Worm (Caenorhabditis elegans) whole organism, late embryonic: ENCODE measurements around the gene clec-122.

Experiments
- F13H6.1 ChIP-seq: sonication (generic microtip); optimal IDR thresholded peaks from 2 replicates; lab custom pipeline; 2016; ENCODE audit warnings: missing genetic modification characterization, missing compliant biosample characterization
- K02D7.2 ChIP-seq: sonication (generic microtip); optimal IDR thresholded peaks from 2 replicates; lab custom pipeline; 2017; ENCODE audit warnings: mild to moderate bottlenecking, missing genetic modification characterization, missing compliant biosample characterization
- ama-1 ChIP-seq: fragments of 150-350 bp; optimal IDR thresholded peaks from 2 replicates; lab custom pipeline; 2014
- ceh-2 ChIP-seq: sonication (generic microtip); optimal IDR thresholded peaks from 2 replicates; lab custom pipeline; 2016; ENCODE audit warnings: missing genotype, missing genetic modification characterization, missing compliant biosample characterization
- ceh-34 ChIP-seq: sonication (generic microtip); optimal IDR thresholded peaks from 2 replicates; lab custom pipeline; 2016; ENCODE audit warnings: mild to moderate bottlenecking, missing genetic modification characterization, missing compliant biosample characterization
- ceh-9 ChIP-seq: sonication (generic microtip); optimal IDR thresholded peaks from 2 replicates; lab custom pipeline; 2016; ENCODE audit warnings: mild to moderate bottlenecking, missing genetic modification characterization, inconsistent platforms, missing compliant biosample characterization
- dve-1 ChIP-seq: sonication (generic microtip); optimal IDR thresholded peaks from 2 replicates; lab custom pipeline; 2017; ENCODE audit warnings: antibody characterized with exemption, mild to moderate bottlenecking, missing genetic modification characterization, missing compliant biosample characterization
- ets-4 ChIP-seq: sonication (generic microtip); optimal IDR thresholded peaks from 2 replicates; lab custom pipeline; 2016; ENCODE audit warnings: missing genetic modification characterization, missing compliant biosample characterization
- fax-1 ChIP-seq: sonication (generic microtip); optimal IDR thresholded peaks from 2 replicates; lab custom pipeline; 2016; ENCODE audit warnings: missing genotype, missing genetic modification characterization, missing compliant biosample characterization
- fkh-10 ChIP-seq: fragments of 150-350 bp; optimal IDR thresholded peaks from 2 replicates; lab custom pipeline; 2014; ENCODE audit warnings: missing biosample characterization, missing genetic modification reagents, missing genetic modification characterization
- gmeb-2 ChIP-seq: sonication (generic microtip); optimal IDR thresholded peaks from 2 replicates; lab custom pipeline; 2016; ENCODE audit warnings: missing genetic modification characterization, inconsistent platforms, missing compliant biosample characterization
- lim-6 ChIP-seq: sonication (generic microtip); optimal IDR thresholded peaks from 2 replicates; lab custom pipeline; 2016; ENCODE audit warnings: missing genetic modification characterization, missing compliant biosample characterization
- npax-4 ChIP-seq: sonication (generic microtip); optimal IDR thresholded peaks from 2 replicates; lab custom pipeline; 2016; ENCODE audit warnings: missing genetic modification characterization, missing compliant biosample characterization
- odd-2 ChIP-seq: sonication (generic microtip); optimal IDR thresholded peaks from 2 replicates; lab custom pipeline; 2017; ENCODE audit warnings: antibody characterized with exemption, mild to moderate bottlenecking, missing genetic modification characterization, missing compliant biosample characterization
- pag-3 ChIP-seq: sonication (generic microtip); optimal IDR thresholded peaks from 2 replicates; lab custom pipeline; 2016; ENCODE audit warnings: missing compliant biosample characterization, missing genetic modification characterization, borderline replicate concordance
- pha-4 ChIP-seq: fragments of 150-350 bp; optimal IDR thresholded peaks from 2 replicates; lab custom pipeline; 2018; ENCODE audit warnings: missing biosample characterization, missing genetic modification reagents, missing genetic modification characterization
- sox-2 ChIP-seq: fragments of 200-800 bp; sonication (Bioruptor generic); IDR thresholded peaks from 2 replicates; pipeline ENCODE4 v1.3.6; 2022; ENCODE audit warnings: missing genetic modification reagents, missing genetic modification characterization, missing compliant biosample characterization
- sox-4 ChIP-seq: sonication (generic microtip); optimal IDR thresholded peaks from 2 replicates; lab custom pipeline; 2017; ENCODE audit warnings: mild to moderate bottlenecking, missing genetic modification characterization, inconsistent platforms, missing compliant biosample characterization
- tbx-7 ChIP-seq: sonication (generic microtip); optimal IDR thresholded peaks from 2 replicates; lab custom pipeline; 2016; ENCODE audit warnings: missing genotype, missing genetic modification characterization, missing compliant biosample characterization
- unc-86 ChIP-seq: sonication (generic microtip); optimal IDR thresholded peaks from 2 replicates; lab custom pipeline; 2016; ENCODE audit warnings: missing genetic modification characterization, missing compliant biosample characterization

The clec-122 gene

DNA sequence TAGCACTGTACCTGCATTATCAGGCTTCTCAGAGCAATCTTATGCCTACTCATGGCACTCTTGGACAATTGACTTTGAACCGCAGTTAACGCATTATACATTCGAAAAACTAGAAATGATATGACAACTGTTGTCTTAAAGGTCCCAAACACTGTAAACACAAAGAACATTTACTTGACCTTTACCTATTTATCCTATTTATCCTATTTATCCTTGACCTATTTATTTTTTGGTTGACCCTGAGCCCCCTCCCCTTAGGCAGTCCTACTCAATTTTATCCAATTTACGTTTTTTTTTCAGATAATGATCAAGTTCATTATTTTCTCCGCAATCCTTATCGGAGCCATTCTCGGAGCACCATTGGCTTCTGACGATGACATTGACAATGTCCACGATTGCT lies 45.8 kb downstream of the clec-122 start, which contains the start of the genes T10D4.14 and T10D4.19 (continued):
- TF ChIP-seq fax-1 (tag; lab: Kevin White, UChicago), result no peak
- no peak for TF ChIP-seq unc-86

DNA sequence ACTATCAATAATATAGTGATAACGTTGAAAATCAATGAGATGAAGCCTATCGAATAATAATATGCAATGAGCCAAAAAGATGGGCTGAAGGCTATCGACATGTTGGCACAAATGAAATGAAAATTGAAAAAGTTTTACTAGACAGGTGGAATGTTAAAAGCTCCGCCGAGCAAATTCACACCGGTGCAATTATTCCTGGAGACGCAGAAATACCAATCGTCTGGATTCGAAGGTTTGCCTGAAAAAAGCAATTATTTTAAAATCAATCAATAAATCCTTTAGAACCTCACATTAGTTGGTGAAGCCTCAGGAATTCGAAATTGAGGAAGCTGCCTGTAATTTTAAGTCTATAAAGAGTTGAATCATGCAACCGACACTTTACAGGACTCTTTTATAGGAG lies 48.5 kb downstream of the clec-122 start, which contains the start of gene sri-32:
sri-32 (minus strand) TSS at position 101 of the 400 bp plus-strand sequence.
- TF ChIP-seq ceh-2 (tag; lab: Kevin White, UChicago), result no peak
- TF ChIP-seq F13H6.1 (tag; lab: Kevin White, UChicago), result no peak

DNA sequence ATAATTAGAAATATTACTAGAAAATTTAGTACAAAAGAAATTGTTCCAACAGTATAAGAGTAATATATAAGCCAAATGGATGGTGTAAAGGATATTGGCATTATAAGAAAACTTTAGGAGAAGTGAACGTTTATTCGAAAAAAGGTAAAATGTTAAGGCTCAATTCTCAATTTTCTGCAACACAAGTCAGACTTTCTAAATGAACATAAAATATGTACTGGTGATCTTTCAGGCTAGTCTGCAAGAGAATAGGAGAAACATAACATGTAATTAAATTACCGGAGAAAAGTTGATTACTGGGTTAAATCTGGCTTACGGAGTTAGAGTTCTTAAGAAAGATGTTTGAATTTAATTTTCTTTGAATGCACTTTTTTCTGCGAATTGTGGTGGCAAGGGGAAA lies 50.9 kb downstream of the clec-122 start, which contains the start of gene sri-33:
sri-33 (minus strand) TSS at position 101 of the 400 bp plus-strand sequence.
- TF ChIP-seq pha-4 (tag; lab: Kevin White, UChicago) (no peak), gmeb-2 (tag; lab: Kevin White, UChicago) (no peak), ceh-2 (tag; lab: Kevin White, UChicago) (no peak), tbx-7 (tag; lab: Kevin White, UChicago) (no peak), sox-2 (no peak), pag-3 (tag; lab: Kevin White, UChicago) (no peak), dve-1 (tag; lab: Kevin White, UChicago) (no peak), lim-6 (no peak), ama-1 (lab: Kevin White, UChicago) (no peak), K02D7.2 (tag; lab: Kevin White, UChicago) (no peak), ceh-34 (tag; lab: Kevin White, UChicago) (no peak), odd-2 (tag; lab: Kevin White, UChicago) (no peak), ceh-9 (tag; lab: Kevin White, UChicago) (no peak), unc-86 (no peak), F13H6.1 (tag; lab: Kevin White, UChicago) (no peak), npax-4 (tag; lab: Kevin White, UChicago) (no peak), fkh-10 (GFP tag; lab: Kevin White, UChicago) (no peak), ets-4 (tag; lab: Kevin White, UChicago) (no peak), sox-4 (tag; lab: Kevin White, UChicago) (no peak)
